Fruit fly (Drosophila melanogaster): ENCODE data around the gene CG14441.

Gene CG14441

dm6 chrX:6688620-6689400 lies 10.5 kb upstream of the CG14441 start, which contains the start of gene CG3184 (continued):
- TF ChIP-seq usp (GFP tag; optimal IDR thresholded peaks at IDR 0.05), result no peak
- no peak for TF ChIP-seq prd (optimal IDR thresholded peaks at IDR 0.05)
- no peak for TF ChIP-seq prd (GFP tag; IDR thresholded peaks at IDR 0.05)
- no peak for TF ChIP-seq trem (tag; optimal IDR thresholded peaks at IDR 0.05)
- no peak for TF ChIP-seq sens-2 (GFP tag; IDR thresholded peaks at IDR 0.05)
- no peak for TF ChIP-seq CG7928 (GFP tag; optimal IDR thresholded peaks at IDR 0.05)
- TF ChIP-seq gem (tag; optimal IDR thresholded peaks at IDR 0.05), result no peak
- no peak for TF ChIP-seq CG3407 (GFP tag; optimal IDR thresholded peaks at IDR 0.05)
- no peak for TF ChIP-seq Blimp-1 (GFP tag; optimal IDR thresholded peaks at IDR 0.05)
- TF ChIP-seq CG32772 (GFP tag; IDR thresholded peaks at IDR 0.05), result no peak
- TF ChIP-seq CG6683 (GFP tag; optimal IDR thresholded peaks at IDR 0.05), result no peak
- no peak for TF ChIP-seq sna (GFP tag; IDR thresholded peaks at IDR 0.05; ENCODE audit: partially characterized antibody)
- no peak for TF ChIP-seq slp2 (GFP tag; optimal IDR thresholded peaks at IDR 0.05)
- TF ChIP-seq sr (GFP tag; IDR thresholded peaks at IDR 0.05), result 0 out of 3 replicates have a peak, but pooled peaks have one; percentile 25
- no peak for TF ChIP-seq Chrac-16 (GFP tag; optimal IDR thresholded peaks at IDR 0.05)
- TF ChIP-seq twi (tag; optimal IDR thresholded peaks at IDR 0.05), result no peak
- no peak for TF ChIP-seq fd96Cb (tag; optimal IDR thresholded peaks at IDR 0.05)
- TF ChIP-seq zf30C (GFP tag; optimal IDR thresholded peaks at IDR 0.05), result no peak
- no peak for TF ChIP-seq CG2889 (GFP tag; IDR thresholded peaks at IDR 0.05)
- no peak for TF ChIP-seq Hr78 (GFP tag; optimal IDR thresholded peaks at IDR 0.05)
- TF ChIP-seq B-H2 (GFP tag; optimal IDR thresholded peaks at IDR 0.05), result no peak
- peak; percentile 49 for TF ChIP-seq tna (GFP tag; IDR thresholded peaks at IDR 0.05; ENCODE audit: partially characterized antibody)
- TF ChIP-seq sima (GFP tag; optimal IDR thresholded peaks at IDR 0.05), result no peak
- no peak for TF ChIP-seq CHES-1-like (GFP tag; optimal IDR thresholded peaks at IDR 0.05)
- 0 out of 2 replicates have a peak, but pooled peaks have one; percentile 31 for TF ChIP-seq Bgb (GFP tag; IDR thresholded peaks at IDR 0.05; ENCODE audit: partially characterized antibody)
- TF ChIP-seq CG3065 (GFP tag; optimal IDR thresholded peaks at IDR 0.05), result no peak
- TF ChIP-seq MESR4 (GFP tag; optimal IDR thresholded peaks at IDR 0.05), result no peak
- TF ChIP-seq CG2678 (tag; optimal IDR thresholded peaks at IDR 0.05), result no peak
- TF ChIP-seq bowl (GFP tag; IDR thresholded peaks at IDR 0.05), result no peak
- TF ChIP-seq CG14050 (GFP tag; IDR thresholded peaks at IDR 0.05), result no peak
- TF ChIP-seq CG7745 (tag; optimal IDR thresholded peaks at IDR 0.05), result no peak
- TF ChIP-seq amos (GFP tag; IDR thresholded peaks at IDR 0.05; ENCODE audit: partially characterized antibody), result peak; percentile 35; the same call in 1 of the 2 replicates
- peak in 1 of 2 experiments; percentile 76 for TF ChIP-seq insv (GFP tag; optimal IDR thresholded peaks at IDR 0.05)
- no peak for TF ChIP-seq tll (GFP tag; optimal IDR thresholded peaks at IDR 0.05)
- TF ChIP-seq dm (GFP tag; optimal IDR thresholded peaks at IDR 0.05), result peak; percentile 56
- no peak for TF ChIP-seq sisA (GFP tag; IDR thresholded peaks at IDR 0.05)
- TF ChIP-seq PHDP (tag; optimal IDR thresholded peaks at IDR 0.05), result no peak
- TF ChIP-seq hkb (optimal IDR thresholded peaks at IDR 0.05), result no peak
- no peak for TF ChIP-seq hkb (GFP tag; IDR thresholded peaks at IDR 0.05)
- TF ChIP-seq CG6813 (GFP tag; optimal IDR thresholded peaks at IDR 0.05), result no peak
- TF ChIP-seq Adf1 (GFP tag; IDR thresholded peaks at IDR 0.05), result no peak
- no peak for TF ChIP-seq abd-A (tag; optimal IDR thresholded peaks at IDR 0.05)
- no peak for TF ChIP-seq tx (GFP tag; optimal IDR thresholded peaks at IDR 0.05)
- no peak for TF ChIP-seq CG4282 (GFP tag; optimal IDR thresholded peaks at IDR 0.05)
- no peak for TF ChIP-seq CG18619 (GFP tag; optimal IDR thresholded peaks at IDR 0.05)
- no peak for TF ChIP-seq Side (GFP tag; optimal IDR thresholded peaks at IDR 0.05)
- no peak for TF ChIP-seq zfh2 (GFP tag; optimal IDR thresholded peaks at IDR 0.05)
- TF ChIP-seq CG3281 (GFP tag; optimal IDR thresholded peaks at IDR 0.05), result no peak
- no peak for TF ChIP-seq CG10431 (GFP tag; optimal IDR thresholded peaks at IDR 0.05)

Measured in whole organism, embryonic.